Worm (Caenorhabditis elegans) whole organism, young adult: ENCODE data around the gene ent-4.

Source experiments
- C06A6.2 ChIP-seq: fragments of 200-800 bp; sonication (Bioruptor generic); conservative IDR thresholded peaks from 2 replicates; pipeline ENCODE4 v1.3.6; 2022; ENCODE audit warnings: missing genetic modification characterization, missing compliant biosample characterization
- F49E8.2 ChIP-seq: sonication (generic microtip); optimal IDR thresholded peaks from 3 replicates; lab custom pipeline; 2017; ENCODE audit warnings: missing genetic modification characterization, mild to moderate bottlenecking, missing compliant biosample characterization, antibody characterized with exemption, moderate library complexity; ENCODE audit not compliant: insufficient read depth
- Y95B8A.8 ChIP-seq: fragments of 200-800 bp; sonication (Bioruptor generic); IDR thresholded peaks from 2 replicates; pipeline ENCODE4 v1.3.6; 2022; ENCODE audit warnings: missing genetic modification reagents, missing genetic modification characterization, missing compliant biosample characterization
- bed-1 ChIP-seq: fragments of 200-800 bp; sonication (Bioruptor generic); IDR thresholded peaks from 2 replicates; pipeline ENCODE4 v1.3.6; 2022; ENCODE audit warnings: missing genetic modification reagents, missing genetic modification characterization, missing compliant biosample characterization
- dpl-1 ChIP-seq: fragments of 150-350 bp; optimal IDR thresholded peaks from 2 replicates; lab custom pipeline; 2014; ENCODE audit warnings: missing biosample characterization, missing genetic modification reagents, missing genetic modification characterization
- egrh-3 ChIP-seq: fragments of 200-800 bp; sonication (Bioruptor generic); IDR thresholded peaks from 2 replicates; pipeline ENCODE4 v1.3.6; 2022; ENCODE audit warnings: missing genetic modification reagents, missing genetic modification characterization, missing compliant biosample characterization
- lin-35 ChIP-seq, 3 experiments: fragments of 150-350 bp in 2 of 3; sonication (generic microtip) in 1 of 3; optimal IDR thresholded peaks; 2 replicates each; lab custom pipeline; 2014 to 2018; ENCODE audit warnings: missing biosample characterization in 3 of 3, missing genetic modification characterization in 3 of 3, missing genetic modification reagents in 3 of 3
- lin-40 ChIP-seq: sonication (generic microtip); optimal IDR thresholded peaks from 2 replicates; lab custom pipeline; 2016; ENCODE audit warnings: missing genetic modification characterization, mild to moderate bottlenecking, missing compliant biosample characterization, missing genotype, missing genetic modification reagents
- madf-8 ChIP-seq: fragments of 200-800 bp; sonication (Bioruptor generic); conservative IDR thresholded peaks from 2 replicates; pipeline ENCODE4 v1.3.6; 2022; ENCODE audit warnings: missing genetic modification reagents, missing genetic modification characterization, missing compliant biosample characterization
- pha-4 ChIP-seq: fragments of 150-350 bp; sonication (generic microtip); optimal IDR thresholded peaks from 2 replicates; lab custom pipeline; 2014; ENCODE audit warnings: missing biosample characterization, missing genetic modification reagents, missing genetic modification characterization
- sea-2 ChIP-seq: fragments of 200-800 bp; sonication (Bioruptor generic); IDR thresholded peaks from 2 replicates; pipeline ENCODE4 v1.3.6; 2022; ENCODE audit warnings: missing genetic modification characterization, missing compliant biosample characterization
- snpc-4 ChIP-seq, 5 experiments: fragments of 150-350 bp in 1 of 5; sonication (generic microtip) in 4 of 5; optimal IDR thresholded peaks; 2 replicates each; lab custom pipeline; 2014 to 2018; ENCODE audit warnings: missing genetic modification characterization in 5 of 5, missing biosample characterization in 3 of 5, antibody characterized with exemption in 2 of 5, mild to moderate bottlenecking in 2 of 5, missing compliant biosample characterization in 2 of 5, missing genotype in 2 of 5, moderate library complexity in 2 of 5, missing genetic modification reagents in 1 of 5
- tbp1 ChIP-seq: fragments of 200-800 bp; sonication (Bioruptor generic); optimal IDR thresholded peaks from 2 replicates; lab custom pipeline; 2018; ENCODE audit warnings: mild to moderate bottlenecking, missing genetic modification characterization, missing compliant biosample characterization

DNA sequence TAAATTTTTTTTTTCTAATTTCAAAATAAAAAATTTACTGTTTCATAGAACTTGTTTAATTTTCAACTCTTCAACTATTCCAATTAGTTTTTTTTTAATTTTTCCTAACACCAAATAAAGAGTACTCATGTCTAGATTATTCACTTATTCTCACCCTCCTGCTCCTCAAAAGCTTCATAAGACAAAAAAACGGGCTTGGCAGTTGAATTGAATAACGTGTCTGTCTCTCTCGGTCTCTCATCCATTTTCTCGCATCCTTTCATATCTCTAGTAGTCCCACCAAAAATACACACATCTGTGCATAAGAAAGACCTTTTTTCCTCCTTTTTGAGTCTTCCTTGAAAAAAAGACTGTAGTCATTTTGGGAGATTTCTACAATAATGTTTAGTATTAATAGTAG lies 36.7 kb downstream of the ent-4 start:
- TF ChIP-seq dpl-1 (GFP tag; lab: Kevin White, UChicago) (no peak), pha-4 (tag; lab: Kevin White, UChicago) (no peak), snpc-4 (GFP tag; optimal IDR thresholded peaks at IDR 0.05; lab: Kevin White, UChicago) (no peak), snpc-4 (tag; optimal IDR thresholded peaks at IDR 0.05; lab: Kevin White, UChicago) (no peak), tbp1 (GFP tag; lab: Kevin White, UChicago) (no peak), C06A6.2 (GFP tag; lab: Robert Waterston, UW) (no peak), Y95B8A.8 (no peak), lin-40 (tag; lab: Kevin White, UChicago) (no peak), egrh-3 (no peak), lin-35 (GFP tag; optimal IDR thresholded peaks at IDR 0.05; lab: Kevin White, UChicago) (no peak), F49E8.2 (tag; lab: Kevin White, UChicago) (no peak), sea-2 (no peak), madf-8 (GFP tag; lab: Robert Waterston, UW) (no peak), bed-1 (GFP tag; lab: Robert Waterston, UW) (no peak)
